Fruit fly (Drosophila melanogaster): ENCODE data around the gene Dus1.

The Dus1 gene

DNA sequence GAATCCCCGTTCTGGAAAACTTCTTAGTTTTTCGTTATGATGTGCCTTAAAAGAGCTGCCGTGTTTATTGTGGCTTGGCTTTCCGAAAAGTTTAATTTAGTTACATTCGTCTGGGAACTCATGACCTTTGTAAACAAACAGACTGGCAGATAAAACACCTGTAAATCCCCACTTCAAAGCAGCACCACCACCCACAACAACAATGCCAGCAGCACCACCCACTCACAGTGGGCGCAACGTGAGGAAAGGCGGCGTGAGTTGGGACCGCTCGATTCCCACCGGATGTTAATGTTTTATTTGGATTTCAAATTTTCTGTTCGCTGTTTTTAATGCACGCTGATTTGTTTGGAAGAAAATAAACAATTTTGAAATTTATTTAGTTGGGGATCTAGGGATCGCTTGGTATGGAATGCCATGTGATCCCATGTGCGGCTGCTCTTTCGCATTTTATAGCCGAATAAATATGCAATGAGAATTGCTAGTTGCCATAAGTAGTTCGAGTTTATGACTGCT is 36.7 kb upstream of the Dus1 start:
- TF ChIP-seq Pif1B (GFP tag; optimal IDR thresholded peaks at IDR 0.05): no peak
- no peak for TF ChIP-seq Snoo (tag; optimal IDR thresholded peaks at IDR 0.05)
- TF ChIP-seq CG14655 (GFP tag; optimal IDR thresholded peaks at IDR 0.05): no peak
- TF ChIP-seq EcR (GFP tag; optimal IDR thresholded peaks at IDR 0.05): no peak
- TF ChIP-seq fd96Ca (GFP tag; IDR thresholded peaks at IDR 0.05): no peak
- TF ChIP-seq CG34367 (tag; optimal IDR thresholded peaks at IDR 0.05): no peak
- TF ChIP-seq CG4496 (GFP tag; IDR thresholded peaks at IDR 0.05): no peak
- TF ChIP-seq D1 (tag; optimal IDR thresholded peaks at IDR 0.05): no peak
- TF ChIP-seq CG10348 (GFP tag; IDR thresholded peaks at IDR 0.05): no peak
- no peak for TF ChIP-seq Ets98B (GFP tag; IDR thresholded peaks at IDR 0.05)
- no peak for TF ChIP-seq CG13204 (GFP tag; optimal IDR thresholded peaks at IDR 0.05)

DNA sequence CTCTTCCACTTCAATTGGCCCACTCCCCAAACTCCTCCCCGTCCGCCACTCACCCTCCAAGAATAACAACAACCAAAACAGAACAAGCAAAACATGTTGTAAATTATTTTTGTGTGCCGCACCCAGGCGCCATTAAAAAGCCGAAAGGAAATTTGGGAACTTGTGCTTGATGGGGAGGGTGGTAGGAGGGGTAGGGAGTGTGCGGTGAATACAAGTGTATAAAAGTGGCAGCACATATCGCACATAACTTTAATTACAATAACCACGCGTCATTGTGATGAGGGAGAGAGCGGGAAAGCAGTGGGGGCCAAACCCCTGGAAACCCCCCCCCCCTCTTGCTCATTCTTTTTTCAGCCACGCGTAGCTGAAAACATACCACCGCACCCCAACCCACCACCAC is 35.6 kb upstream of the Dus1 start:
- TF ChIP-seq CG10348 (GFP tag; IDR thresholded peaks at IDR 0.05): no peak
- no peak for TF ChIP-seq CG32121 (GFP tag; IDR thresholded peaks at IDR 0.05)
- TF ChIP-seq Ets98B (GFP tag; IDR thresholded peaks at IDR 0.05): no peak
- TF ChIP-seq fd96Ca (GFP tag; IDR thresholded peaks at IDR 0.05): no peak
- TF ChIP-seq CG8301 (tag; optimal IDR thresholded peaks at IDR 0.05): no peak
- TF ChIP-seq CG4496 (GFP tag; IDR thresholded peaks at IDR 0.05): no peak
- TF ChIP-seq EcR (GFP tag; optimal IDR thresholded peaks at IDR 0.05): no peak
- TF ChIP-seq CG8159 (tag; optimal IDR thresholded peaks at IDR 0.05): no peak

DNA sequence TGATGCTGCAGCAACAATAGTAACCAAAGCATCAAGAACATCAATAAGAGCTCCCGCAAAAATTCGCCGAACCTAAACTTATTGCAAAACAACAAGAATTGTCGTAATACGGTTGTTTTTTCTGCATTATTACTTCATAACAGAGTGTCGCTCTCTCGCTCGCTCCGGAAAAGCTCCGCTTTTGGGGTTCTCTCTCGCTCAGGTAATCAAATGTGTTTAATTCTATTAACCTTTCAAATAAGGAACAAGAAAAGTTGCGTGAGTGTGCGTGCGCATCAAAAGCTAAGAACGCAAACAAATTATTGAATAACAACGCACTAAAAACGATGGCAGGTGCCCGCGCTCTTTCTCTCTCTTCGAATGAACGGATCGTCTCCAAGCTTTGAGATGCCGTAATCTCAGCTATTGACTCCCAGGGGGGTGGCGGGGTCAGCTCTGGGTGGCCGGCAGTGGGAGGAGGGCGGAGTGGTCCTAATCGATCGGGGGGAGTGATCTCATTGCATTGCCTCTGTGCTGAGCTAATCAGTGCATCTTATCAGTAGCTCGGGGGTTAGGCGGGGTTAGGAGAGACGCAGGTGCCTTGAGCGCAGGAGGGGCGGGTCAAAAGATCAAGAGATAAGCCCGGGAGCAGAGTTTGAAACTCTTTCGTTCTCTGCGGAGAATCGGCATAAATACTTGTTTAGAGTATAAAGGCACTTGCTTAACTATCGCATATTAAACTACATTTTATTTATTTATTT is 34.8 kb upstream of the Dus1 start:
- TF ChIP-seq CG4496 (GFP tag; IDR thresholded peaks at IDR 0.05) (0 out of 3 replicates have a peak, but pooled peaks have one; percentile 33), EcR (GFP tag; optimal IDR thresholded peaks at IDR 0.05) (peak; percentile 14), CG32121 (GFP tag; IDR thresholded peaks at IDR 0.05) (no peak; the same call in 1 of the 2 replicates), Snoo (tag; optimal IDR thresholded peaks at IDR 0.05) (no peak)

DNA sequence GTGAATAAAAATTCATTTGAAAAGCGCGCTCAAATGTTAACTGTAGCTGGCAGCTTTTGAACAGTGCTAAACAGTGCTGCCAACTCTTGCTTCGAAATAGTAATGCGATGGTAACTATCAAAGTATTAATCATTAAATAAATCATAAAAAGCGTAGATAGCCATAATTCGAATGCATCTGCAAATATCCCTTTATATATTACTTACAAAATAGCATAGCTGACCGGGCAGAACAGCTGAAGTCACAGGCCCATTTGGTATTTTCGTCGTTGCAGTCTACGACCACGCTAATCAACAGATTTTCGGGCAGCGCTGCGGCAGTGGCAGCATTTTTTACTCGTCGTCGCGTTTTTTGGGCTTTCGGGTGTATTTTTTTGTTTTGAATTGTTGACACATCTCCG is 34.1 kb upstream of the Dus1 start, which contains the start of gene Plc21C:
Gene Plc21C (plus strand): TSS at position 290 of the 400 bp plus-strand sequence.
- TF ChIP-seq CG9948 (tag; optimal IDR thresholded peaks at IDR 0.05) (no peak), fd96Ca (GFP tag; IDR thresholded peaks at IDR 0.05) (no peak), CG13204 (GFP tag; optimal IDR thresholded peaks at IDR 0.05) (no peak), Snoo (tag; optimal IDR thresholded peaks at IDR 0.05) (no peak), gl (tag; optimal IDR thresholded peaks at IDR 0.05) (no peak), CG32121 (GFP tag; IDR thresholded peaks at IDR 0.05) (no peak), Pif1A (GFP tag; optimal IDR thresholded peaks at IDR 0.05) (no peak), CG34367 (tag; optimal IDR thresholded peaks at IDR 0.05) (no peak), rn (GFP tag; IDR thresholded peaks at IDR 0.05) (no peak), CG10348 (GFP tag; IDR thresholded peaks at IDR 0.05) (no peak), CG4496 (GFP tag; IDR thresholded peaks at IDR 0.05) (no peak), CG15710 (tag; optimal IDR thresholded peaks at IDR 0.05) (peak; percentile 27), CG8301 (tag; optimal IDR thresholded peaks at IDR 0.05) (no peak), Ets98B (GFP tag; IDR thresholded peaks at IDR 0.05) (no peak), EcR (GFP tag; optimal IDR thresholded peaks at IDR 0.05) (no peak), CG14655 (GFP tag; optimal IDR thresholded peaks at IDR 0.05) (peak; percentile 9), D1 (tag; optimal IDR thresholded peaks at IDR 0.05) (no peak), CG8159 (tag; optimal IDR thresholded peaks at IDR 0.05) (peak; percentile 14), Pif1B (GFP tag; optimal IDR thresholded peaks at IDR 0.05) (no peak), CG17806 (tag; optimal IDR thresholded peaks at IDR 0.05) (peak; percentile 11), CG12605 (GFP tag; IDR thresholded peaks at IDR 0.05) (no peak)

DNA sequence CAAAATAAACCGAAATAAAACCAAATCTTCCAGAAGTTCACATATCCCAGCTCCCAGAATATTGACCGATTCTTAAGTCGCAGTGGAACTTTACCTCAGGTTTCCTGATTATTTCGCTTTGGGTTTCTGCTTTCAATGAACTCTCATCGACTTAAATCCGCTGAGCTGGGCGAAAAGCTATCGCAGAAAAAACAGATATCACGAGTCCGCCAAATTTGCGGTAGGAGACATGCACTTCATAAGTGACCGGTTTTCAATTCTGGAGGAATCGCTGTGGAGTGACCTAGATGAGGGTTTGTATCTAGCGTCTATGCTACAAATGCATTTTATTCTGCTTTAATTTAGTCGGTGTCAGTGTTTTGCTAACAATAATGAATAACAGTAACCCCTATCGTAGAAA is 33.7 kb upstream of the Dus1 start:
- TF ChIP-seq gl (tag; optimal IDR thresholded peaks at IDR 0.05): no peak
- TF ChIP-seq EcR (GFP tag; optimal IDR thresholded peaks at IDR 0.05): no peak
- no peak for TF ChIP-seq CG15710 (tag; optimal IDR thresholded peaks at IDR 0.05)

DNA sequence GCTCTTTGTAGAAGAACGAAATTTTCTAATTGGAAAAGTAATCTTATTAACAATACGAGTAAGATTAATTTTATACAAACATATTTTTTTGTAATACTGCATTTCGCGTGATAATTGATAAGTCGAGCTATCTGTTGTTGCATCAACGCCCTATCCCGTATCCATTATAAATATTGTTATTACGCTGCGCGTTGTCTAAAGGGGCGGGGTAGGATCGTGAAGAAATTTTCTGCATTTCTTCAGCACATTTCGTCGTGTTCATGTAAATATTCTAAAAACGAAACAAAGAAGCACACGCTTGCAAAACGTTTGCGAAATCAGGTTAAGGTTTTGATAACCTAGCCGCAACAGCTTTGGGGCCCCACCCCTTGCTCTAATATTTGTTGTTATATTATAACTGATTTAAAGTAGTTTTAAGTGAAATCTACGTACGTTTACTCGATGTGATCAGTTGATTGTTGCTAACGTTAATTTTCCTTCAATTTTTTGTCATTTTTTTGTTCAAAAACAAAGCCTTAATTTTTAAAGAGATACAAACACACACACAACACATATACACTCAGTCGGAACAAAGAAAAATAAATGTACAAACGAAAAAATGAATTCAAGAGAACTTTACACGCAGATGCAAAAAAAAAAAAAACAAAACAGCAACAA is 31.9 kb upstream of the Dus1 start:
- TF ChIP-seq EcR (GFP tag; optimal IDR thresholded peaks at IDR 0.05) (no peak), CG15710 (tag; optimal IDR thresholded peaks at IDR 0.05) (no peak), Snoo (tag; optimal IDR thresholded peaks at IDR 0.05) (no peak), CG17806 (tag; optimal IDR thresholded peaks at IDR 0.05) (no peak), fd96Ca (GFP tag; IDR thresholded peaks at IDR 0.05) (no peak), Pif1A (GFP tag; optimal IDR thresholded peaks at IDR 0.05) (no peak), Pif1B (GFP tag; optimal IDR thresholded peaks at IDR 0.05) (no peak), gl (tag; optimal IDR thresholded peaks at IDR 0.05) (no peak), CG13204 (GFP tag; optimal IDR thresholded peaks at IDR 0.05) (no peak)
